Fruit fly (Drosophila melanogaster): ENCODE data around the gene tank.

DNA sequence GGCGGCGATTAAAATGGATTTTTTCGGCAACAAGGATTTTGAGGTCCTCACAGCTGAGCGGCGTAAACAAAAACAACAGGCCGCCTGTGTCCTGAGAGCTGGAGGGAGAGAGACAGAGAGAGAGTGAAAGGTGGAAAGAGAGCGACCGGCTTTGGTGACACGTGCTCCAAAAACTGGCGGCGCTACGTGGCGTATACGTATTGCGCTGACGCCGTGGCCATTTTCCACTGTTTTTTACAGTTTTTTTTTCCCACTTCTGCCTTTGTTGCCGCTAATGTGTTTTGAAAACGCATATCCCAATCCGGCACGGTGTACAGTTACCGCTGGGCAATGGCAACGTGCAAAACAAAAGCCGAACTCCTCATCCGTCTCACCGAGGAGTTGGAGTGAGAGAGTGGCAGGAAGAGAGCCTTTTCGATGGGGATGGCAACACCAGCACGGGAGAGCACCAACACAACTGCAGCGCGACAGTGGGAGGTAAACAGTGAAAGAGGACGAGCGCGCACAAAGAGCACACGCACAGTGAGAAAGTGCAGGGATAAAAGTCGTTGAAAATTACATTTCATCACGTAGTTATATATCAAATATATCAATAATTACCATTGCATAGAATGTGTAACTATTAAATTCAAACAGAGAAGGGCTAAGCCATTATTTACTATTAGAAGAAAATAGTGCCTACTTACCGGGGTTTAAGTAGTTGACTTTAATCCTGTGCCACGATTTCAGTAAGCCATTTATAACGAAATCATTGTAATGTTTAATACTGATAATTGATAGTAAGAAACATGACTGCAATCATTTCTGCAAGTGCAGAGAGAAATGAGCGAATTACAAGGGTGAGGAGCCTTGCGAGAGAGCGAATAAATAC is 17.1 kb downstream of the tank start:
- peak; percentile 54 for TF ChIP-seq CG8301 (tag; optimal IDR thresholded peaks at IDR 0.05)
- peak; percentile 80 for TF ChIP-seq CG15710 (tag; optimal IDR thresholded peaks at IDR 0.05)
- peak; percentile 54 for TF ChIP-seq gl (tag; optimal IDR thresholded peaks at IDR 0.05)
- no peak for TF ChIP-seq EcR (GFP tag; optimal IDR thresholded peaks at IDR 0.05)
- peak; percentile 70 for TF ChIP-seq Pif1A (GFP tag; optimal IDR thresholded peaks at IDR 0.05)
- TF ChIP-seq CG10348 (GFP tag; IDR thresholded peaks at IDR 0.05): no peak
- no peak for TF ChIP-seq Ets98B (GFP tag; IDR thresholded peaks at IDR 0.05)
